Fruit fly (Drosophila melanogaster) whole organism, embryonic: ENCODE results near the gene Cby.
A peak's percentile ranks its signal among the peaks of the same experiment; 100 is the strongest.

Experiments used
- Atf-2 ChIP-seq: fragments of 200-800 bp; sonication (Bioruptor generic); optimal IDR thresholded peaks from 2 replicates; lab custom pipeline; 2016; ENCODE audit warnings: missing biosample characterization, missing genetic modification characterization
- CG12155 ChIP-seq: fragments of 200-800 bp; sonication (Bioruptor generic); optimal IDR thresholded peaks from 3 replicates; lab custom pipeline; 2016; ENCODE audit warnings: missing biosample characterization, missing genetic modification characterization
- CG12769 ChIP-seq: fragments of 200-800 bp; sonication (Bioruptor generic); optimal IDR thresholded peaks from 2 replicates; lab custom pipeline; 2019; ENCODE audit warnings: missing biosample characterization, mild to moderate bottlenecking, missing genetic modification characterization, moderate library complexity
- CG14860 ChIP-seq: fragments of 200-800 bp; sonication (Bioruptor generic); IDR thresholded peaks from 3 replicates; pipeline ENCODE4 v1.3.6; 2022; ENCODE audit warnings: missing biosample characterization, missing genetic modification characterization; ENCODE audit not compliant: partially characterized antibody
- CG1603 ChIP-seq: fragments of 200-800 bp; sonication (Bioruptor generic); optimal IDR thresholded peaks from 2 replicates; lab custom pipeline; 2019; ENCODE audit warnings: missing biosample characterization, mild to moderate bottlenecking, missing genetic modification characterization, moderate library complexity
- CG2712 ChIP-seq: fragments of 200-800 bp; optimal IDR thresholded peaks from 3 replicates; lab custom pipeline; 2019; ENCODE audit warnings: missing biosample characterization, mild to moderate bottlenecking, missing genetic modification characterization, moderate library complexity
- CG31441 ChIP-seq: fragments of 200-800 bp; sonication (Bioruptor generic); IDR thresholded peaks from 2 replicates; pipeline ENCODE4 v1.3.6; 2022; ENCODE audit warnings: missing biosample characterization, missing genetic modification characterization
- CG34224 ChIP-seq: fragments of 200-800 bp; sonication (Bioruptor generic); IDR thresholded peaks from 3 replicates; pipeline ENCODE4 v1.3.6; 2022; ENCODE audit warnings: missing biosample characterization, missing genetic modification characterization; ENCODE audit not compliant: partially characterized antibody
- CG3847 ChIP-seq: fragments of 200-800 bp; sonication (Bioruptor generic); IDR thresholded peaks from 2 replicates; pipeline ENCODE4 v1.3.6; 2022; ENCODE audit warnings: missing biosample characterization, missing genetic modification characterization
- CG6791 ChIP-seq: fragments of 200-800 bp; sonication (Bioruptor generic); IDR thresholded peaks from 3 replicates; pipeline ENCODE4 v1.3.6; 2022; ENCODE audit warnings: missing biosample characterization, missing genetic modification characterization; ENCODE audit not compliant: partially characterized antibody
- CG6854 ChIP-seq: fragments of 200-800 bp; sonication (Bioruptor generic); optimal IDR thresholded peaks from 3 replicates; lab custom pipeline; 2017; ENCODE audit warnings: missing biosample characterization, mild to moderate bottlenecking, missing genetic modification characterization
- CG7786 ChIP-seq: fragments of 200-800 bp; sonication (Bioruptor generic); optimal IDR thresholded peaks from 2 replicates; lab custom pipeline; 2016; ENCODE audit warnings: missing biosample characterization, missing genetic modification characterization
- CG8281 ChIP-seq: fragments of 200-800 bp; sonication (Bioruptor generic); optimal IDR thresholded peaks from 2 replicates; lab custom pipeline; 2018; ENCODE audit warnings: missing biosample characterization, mild to moderate bottlenecking, missing genetic modification characterization, moderate library complexity
- CG8388 ChIP-seq: fragments of 200-800 bp; sonication (Bioruptor generic); optimal IDR thresholded peaks from 2 replicates; lab custom pipeline; 2019; ENCODE audit warnings: missing biosample characterization, mild to moderate bottlenecking, missing genetic modification characterization, moderate library complexity
- Dbx ChIP-seq: fragments of 200-800 bp; sonication (Bioruptor generic); IDR thresholded peaks from 3 replicates; pipeline ENCODE4 v1.3.6; 2022; ENCODE audit warnings: missing biosample characterization, missing genetic modification characterization
- Drgx ChIP-seq: fragments of 200-800 bp; sonication (Bioruptor generic); IDR thresholded peaks from 2 replicates; pipeline ENCODE4 v1.3.6; 2022; ENCODE audit warnings: missing biosample characterization, missing genetic modification characterization
- Meics ChIP-seq: fragments of 200-800 bp; sonication (Bioruptor generic); optimal IDR thresholded peaks from 2 replicates; lab custom pipeline; 2017; ENCODE audit warnings: missing biosample characterization, mild to moderate bottlenecking, missing genetic modification characterization
- Oaz ChIP-seq: fragments of 200-800 bp; sonication (Bioruptor generic); IDR thresholded peaks from 2 replicates; pipeline ENCODE4 v1.3.6; 2022; ENCODE audit warnings: missing biosample characterization, missing genetic modification characterization
- Poxn ChIP-seq: fragments of 200-800 bp; sonication (Bioruptor generic); IDR thresholded peaks from 2 replicates; pipeline ENCODE4 v1.3.6; 2022; ENCODE audit warnings: missing biosample characterization, missing genetic modification characterization
- abd-A ChIP-seq: fragments of 200-800 bp; sonication (Bioruptor generic); optimal IDR thresholded peaks from 3 replicates; lab custom pipeline; 2019; ENCODE audit warnings: missing biosample characterization, mild to moderate bottlenecking, missing genetic modification characterization, moderate library complexity
- bsh ChIP-seq, 2 experiments: fragments of 200-800 bp; sonication (Bioruptor generic); optimal IDR thresholded peaks; 2 replicates each; lab custom pipeline; 2017 to 2018; ENCODE audit warnings: mild to moderate bottlenecking in 2 of 2, missing biosample characterization in 2 of 2, missing genetic modification characterization in 2 of 2, moderate library complexity in 1 of 2
- chif ChIP-seq, 2 experiments: fragments of 200-800 bp; sonication (Bioruptor generic); optimal IDR thresholded peaks; 3 replicates each; lab custom pipeline; 2016; ENCODE audit warnings: missing biosample characterization in 2 of 2, missing genetic modification characterization in 2 of 2
- chm ChIP-seq: fragments of 200-800 bp; sonication (Bioruptor generic); IDR thresholded peaks from 2 replicates; pipeline ENCODE4 v1.3.6; 2022; ENCODE audit warnings: missing biosample characterization, missing genetic modification characterization
- ci ChIP-seq: fragments of 200-800 bp; sonication (Bioruptor generic); IDR thresholded peaks from 3 replicates; pipeline ENCODE4 v1.3.6; 2022; ENCODE audit warnings: missing biosample characterization, missing genetic modification characterization
- dan ChIP-seq: fragments of 200-800 bp; sonication (Bioruptor generic); IDR thresholded peaks from 2 replicates; pipeline ENCODE4 v1.3.6; 2022; ENCODE audit warnings: missing biosample characterization, missing genetic modification characterization
- eyg ChIP-seq: fragments of 200-800 bp; sonication (Bioruptor generic); optimal IDR thresholded peaks from 3 replicates; lab custom pipeline; 2016; ENCODE audit warnings: missing biosample characterization, missing genetic modification characterization
- gem ChIP-seq: fragments of 200-800 bp; sonication (Bioruptor generic); optimal IDR thresholded peaks from 2 replicates; lab custom pipeline; 2019; ENCODE audit warnings: missing biosample characterization, mild to moderate bottlenecking, missing genetic modification characterization, moderate library complexity
- ind ChIP-seq: fragments of 200-800 bp; sonication (Bioruptor generic); optimal IDR thresholded peaks from 3 replicates; lab custom pipeline; 2016; ENCODE audit warnings: missing biosample characterization, missing genetic modification characterization
- lab ChIP-seq: fragments of 200-800 bp; sonication (Bioruptor generic); optimal IDR thresholded peaks from 3 replicates; lab custom pipeline; 2017; ENCODE audit warnings: missing biosample characterization, missing genetic modification characterization, mild to moderate bottlenecking, moderate library complexity, missing genetic modification reagents
- nom ChIP-seq: fragments of 200-800 bp; sonication (Bioruptor generic); optimal IDR thresholded peaks from 2 replicates; lab custom pipeline; 2017; ENCODE audit warnings: missing biosample characterization, missing genetic modification characterization, mild to moderate bottlenecking, moderate library complexity, missing genetic modification reagents
- p53 ChIP-seq: fragments of 200-800 bp; sonication (Bioruptor generic); optimal IDR thresholded peaks from 2 replicates; lab custom pipeline; 2016; ENCODE audit warnings: missing biosample characterization, missing genetic modification characterization
- sens ChIP-seq: fragments of 200-800 bp; sonication (Bioruptor generic); peaks from one replicate; lab custom pipeline; 2016; ENCODE audit warnings: missing biosample characterization, missing genetic modification characterization
- slp2 ChIP-seq: fragments of 200-800 bp; sonication (Bioruptor generic); optimal IDR thresholded peaks from 2 replicates; lab custom pipeline; 2016; ENCODE audit warnings: missing biosample characterization, missing genetic modification characterization
- stwl ChIP-seq: fragments of 200-800 bp; sonication (Bioruptor generic); optimal IDR thresholded peaks from 3 replicates; lab custom pipeline; 2018; ENCODE audit warnings: missing biosample characterization, mild to moderate bottlenecking, missing genetic modification characterization, moderate library complexity
- tin ChIP-seq: fragments of 200-800 bp; sonication (Bioruptor generic); optimal IDR thresholded peaks from 3 replicates; lab custom pipeline; 2016; ENCODE audit warnings: missing biosample characterization, missing genetic modification characterization

Gene Cby

dm6 chr3R:21888696-21889602 is 21.1 kb downstream of the Cby start, which contains the start of gene CG43844 (continued):
- TF ChIP-seq CG1603 (tag; lab: Kevin White, UChicago) (peak; percentile 12), dan (GFP tag; lab: Robert Waterston, UW) (no peak), abd-A (tag; lab: Kevin White, UChicago) (no peak), CG12769 (tag; lab: Kevin White, UChicago) (no peak), slp2 (GFP tag; lab: Kevin White, UChicago) (no peak), p53 (no peak), Atf-2 (no peak), Oaz (GFP tag; lab: Robert Waterston, UW) (no peak), sens (GFP tag; lab: Kevin White, UChicago) (peak; percentile 52), CG8388 (GFP tag; lab: Kevin White, UChicago) (no peak)

DNA sequence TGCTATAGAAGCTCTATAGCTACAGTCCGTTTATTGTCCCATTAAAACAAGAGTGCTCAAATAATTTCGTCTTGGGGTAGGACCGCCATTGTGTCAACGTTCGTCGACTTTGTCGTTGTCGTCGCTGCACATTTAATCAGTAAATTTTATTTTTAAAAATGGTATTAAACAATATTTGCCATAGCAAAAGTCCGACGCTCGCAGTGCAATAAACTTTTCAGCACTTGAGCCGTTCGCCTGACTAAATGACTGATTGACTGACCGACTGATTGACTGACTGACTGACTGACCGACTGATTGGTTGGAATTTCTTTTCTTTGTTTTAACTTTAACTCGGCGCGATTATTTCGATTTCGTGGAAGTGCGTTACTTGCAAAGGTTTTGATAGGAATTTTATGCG is 22.1 kb downstream of the Cby start:
- no peak for TF ChIP-seq ci (GFP tag; lab: Robert Waterston, UW)
- TF ChIP-seq CG6854 (GFP tag; lab: Kevin White, UChicago): no peak
- TF ChIP-seq CG8281 (tag; lab: Kevin White, UChicago): peak; percentile 83
- no peak for TF ChIP-seq eyg (GFP tag; lab: Kevin White, UChicago)
- no peak for TF ChIP-seq chif (GFP tag; optimal IDR thresholded peaks at IDR 0.05; lab: Kevin White, UChicago)
- TF ChIP-seq CG12155 (GFP tag; lab: Kevin White, UChicago): no peak
- no peak for TF ChIP-seq CG6791 (GFP tag; lab: Robert Waterston, UW)
- TF ChIP-seq CG34224 (GFP tag; lab: Robert Waterston, UW): no peak

- TF ChIP-seq Dbx (no peak), stwl (no peak), Meics (no peak), ind (no peak), Drgx (GFP tag; lab: Robert Waterston, UW) (peak; percentile 26; the same call in 1 of the 2 replicates), chm (GFP tag; lab: Robert Waterston, UW) (no peak)
These were observed 22.9 kb downstream of the Cby start for dm6 chr3R:21890739-21891138.

DNA sequence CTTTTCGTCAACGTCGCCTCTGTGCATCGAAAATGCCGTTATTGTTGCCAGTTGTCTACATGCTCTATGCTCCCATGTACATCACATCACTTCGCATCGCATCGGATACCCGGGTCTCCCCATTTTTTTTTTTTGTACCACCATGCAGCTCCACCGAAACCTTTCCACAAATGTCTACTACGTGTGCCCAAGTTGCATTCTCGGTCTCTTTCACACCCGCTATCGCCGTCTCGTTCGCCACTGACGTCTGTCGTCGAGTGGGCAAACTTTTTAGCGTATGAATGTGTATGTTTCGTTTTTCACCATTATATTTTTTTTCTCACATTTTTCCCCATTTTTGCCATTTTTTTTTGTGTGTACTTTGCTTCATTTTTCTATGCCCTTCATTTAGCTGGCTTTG is 24.6 kb downstream of the Cby start:
- TF ChIP-seq tin (GFP tag; lab: Kevin White, UChicago) (no peak), Poxn (GFP tag; lab: Robert Waterston, UW) (no peak)

DNA sequence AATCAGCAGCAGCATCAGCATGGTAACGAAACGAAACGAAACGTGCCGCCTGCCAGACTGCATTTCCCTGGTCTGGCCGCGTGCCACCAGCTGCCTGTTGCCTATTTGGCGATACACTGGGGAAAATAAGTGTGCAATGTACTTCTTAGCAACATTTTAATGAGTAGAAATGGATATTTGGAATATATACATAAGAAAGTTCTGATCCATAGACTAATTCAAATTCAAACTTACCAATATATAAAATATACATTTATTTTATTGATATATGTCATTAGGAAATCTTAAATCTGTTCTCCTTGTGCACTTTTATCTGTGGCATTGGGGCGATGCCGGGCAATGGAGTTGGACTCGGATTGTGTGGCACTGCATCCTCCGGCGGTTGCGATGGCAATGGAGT is 26.1 kb downstream of the Cby start:
- TF ChIP-seq gem (tag; lab: Kevin White, UChicago) (peak; percentile 27), sens (GFP tag; lab: Kevin White, UChicago) (peak; percentile 25), CG14860 (GFP tag; lab: Robert Waterston, UW) (no peak), Drgx (GFP tag; lab: Robert Waterston, UW) (peak; percentile 88), CG7786 (no peak), nom (GFP tag; lab: Kevin White, UChicago) (peak; percentile 60), CG3847 (GFP tag; lab: Robert Waterston, UW) (no peak), CG2712 (tag; lab: Kevin White, UChicago) (peak; percentile 6), bsh (GFP tag; optimal IDR thresholded peaks at IDR 0.05; lab: Kevin White, UChicago) (peak; percentile 9 to 75), lab (no peak), CG31441 (GFP tag; lab: Robert Waterston, UW) (0 out of 2 replicates have a peak, but pooled peaks have one; percentile 10)
